Worm (Caenorhabditis elegans): ENCODE results near the gene R11D1.7.

R11D1.7 gene

DNA sequence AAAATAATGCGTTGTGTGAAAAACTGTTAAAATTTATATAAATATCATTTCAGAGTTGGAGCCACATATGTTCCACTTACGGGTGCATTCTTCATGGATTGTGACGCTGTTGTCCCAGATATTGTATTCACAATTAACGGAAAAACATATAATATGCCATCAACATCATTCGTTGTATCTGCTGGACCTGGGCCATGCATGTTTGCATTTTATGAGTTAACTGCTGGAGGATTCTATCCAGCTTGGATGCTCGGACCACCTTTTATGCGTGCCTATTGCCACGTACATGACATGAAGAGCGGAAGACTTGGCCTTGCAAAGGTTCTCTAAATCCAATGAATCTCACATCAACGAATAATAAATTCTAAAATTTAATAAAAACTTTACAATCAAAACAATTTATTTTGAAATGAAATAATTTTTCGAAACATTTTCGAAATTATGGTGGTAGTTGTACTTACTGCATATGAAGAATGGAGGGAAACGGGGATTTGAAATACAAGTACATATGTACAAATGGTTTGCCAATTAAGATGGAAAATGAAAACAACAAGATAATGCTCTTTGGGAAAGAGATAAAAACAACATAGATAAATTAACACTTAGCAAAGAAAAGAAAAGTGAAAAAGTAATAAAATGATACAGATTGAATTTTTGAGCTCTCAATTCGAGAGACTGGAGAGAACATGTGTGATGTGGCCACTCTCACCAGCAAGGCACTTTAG is 24.1 kb downstream of the R11D1.7 start:
- peak; percentile 12 for TF ChIP-seq pqm-1 (tag; optimal IDR thresholded peaks at IDR 0.05)
- no peak for TF ChIP-seq nhr-47 (tag; optimal IDR thresholded peaks at IDR 0.05)
- TF ChIP-seq efl-1 (optimal IDR thresholded peaks at IDR 0.05) = no peak
- no peak for TF ChIP-seq efl-1 (GFP tag; optimal IDR thresholded peaks at IDR 0.05 in 1 of 2)
- TF ChIP-seq lin-14 (GFP tag; optimal IDR thresholded peaks at IDR 0.05) = no peak
- TF ChIP-seq tlp-1 (tag; optimal IDR thresholded peaks at IDR 0.05) = no peak
- TF ChIP-seq lin-13 (GFP tag; optimal IDR thresholded peaks at IDR 0.05) = no peak
- TF ChIP-seq elt-2 (tag; optimal IDR thresholded peaks at IDR 0.05) = peak; percentile 28
- no peak for TF ChIP-seq fos-1 (tag; optimal IDR thresholded peaks at IDR 0.05)

DNA sequence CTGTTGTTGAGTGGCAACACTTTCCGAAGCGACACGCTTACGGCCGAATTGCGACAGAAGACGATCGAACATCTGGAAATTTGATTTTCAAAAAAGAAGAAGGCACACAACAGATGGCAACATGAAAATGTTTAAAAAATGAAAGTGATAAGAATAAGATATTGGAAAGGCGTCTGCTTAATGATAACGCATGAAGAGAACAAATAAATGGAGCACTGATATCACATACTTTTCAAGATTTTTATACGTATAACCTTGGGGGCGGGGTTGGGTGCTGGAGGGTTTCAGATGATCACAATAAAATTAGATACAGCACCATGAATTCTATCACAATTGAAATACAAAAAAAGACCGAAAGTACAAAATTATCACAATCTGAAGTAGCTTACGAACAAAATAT is 25.2 kb downstream of the R11D1.7 start, which contains the start of gene C15C8.7:
Gene C15C8.7 (minus strand): TSS at position 72 of the 400 bp plus-strand sequence.
- TF ChIP-seq pqm-1 (tag; optimal IDR thresholded peaks at IDR 0.05) = peak; percentile 52
- no peak for TF ChIP-seq nhr-47 (tag; optimal IDR thresholded peaks at IDR 0.05)
- no peak for TF ChIP-seq hpl-2 (GFP tag; optimal IDR thresholded peaks at IDR 0.05)
- no peak for TF ChIP-seq egl-27 (tag; optimal IDR thresholded peaks at IDR 0.05)
- TF ChIP-seq elt-2 (tag; optimal IDR thresholded peaks at IDR 0.05) = peak; percentile 75

DNA sequence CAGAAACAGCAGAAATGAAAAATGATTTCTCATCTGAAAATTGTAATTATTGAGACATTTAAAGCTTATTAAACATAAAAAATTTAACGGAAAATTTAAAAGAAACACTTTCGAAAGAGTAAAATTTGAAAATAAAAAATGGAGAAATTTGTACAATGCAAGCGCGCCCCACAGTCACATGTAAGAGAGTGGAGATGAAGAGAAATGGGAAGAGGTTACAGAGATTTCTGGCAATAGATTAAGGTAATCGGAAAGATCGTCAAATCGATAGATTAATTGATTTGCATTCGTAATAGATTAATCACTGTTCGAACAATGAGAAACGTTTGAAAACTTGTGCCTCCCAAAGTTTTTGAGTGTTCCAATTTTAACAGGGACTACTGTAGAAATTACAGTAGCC is 27.6 kb downstream of the R11D1.7 start, which contains the start of gene C15C8.4:
Gene C15C8.4 (minus strand): TSS at position 33 of the 400 bp plus-strand sequence.
- no peak for TF ChIP-seq isw-1 (GFP tag; IDR thresholded peaks at IDR 0.05)
- no peak for TF ChIP-seq elt-2 (tag; optimal IDR thresholded peaks at IDR 0.05)
- TF ChIP-seq blmp-1 (tag; optimal IDR thresholded peaks at IDR 0.05) = peak; percentile 74
- no peak for TF ChIP-seq fos-1 (tag; optimal IDR thresholded peaks at IDR 0.05)
- no peak for TF ChIP-seq sox-4 (tag; optimal IDR thresholded peaks at IDR 0.05)
- no peak for TF ChIP-seq nhr-84 (tag; optimal IDR thresholded peaks at IDR 0.05)
- TF ChIP-seq vab-15 (tag; optimal IDR thresholded peaks at IDR 0.05) = no peak
- no peak for TF ChIP-seq nhr-71 (tag; optimal IDR thresholded peaks at IDR 0.05)
- TF ChIP-seq mep-1 (tag; optimal IDR thresholded peaks at IDR 0.05) = peak; percentile 37
- peak; percentile 9 for TF ChIP-seq lin-13 (GFP tag; optimal IDR thresholded peaks at IDR 0.05)
- no peak for TF ChIP-seq egl-27 (tag; optimal IDR thresholded peaks at IDR 0.05)
- no peak for TF ChIP-seq unc-62 (GFP tag; optimal IDR thresholded peaks at IDR 0.05)
- no peak for TF ChIP-seq unc-130 (tag; optimal IDR thresholded peaks at IDR 0.05)
- TF ChIP-seq F16B12.6 (tag; optimal IDR thresholded peaks at IDR 0.05) = no peak
- TF ChIP-seq lsy-2 (tag; optimal IDR thresholded peaks at IDR 0.05) = peak in 1 of 2 experiments; percentile 50
- peak; percentile 15 to 20 for TF ChIP-seq efl-1 (optimal IDR thresholded peaks at IDR 0.05)
- peak; percentile 12 to 85 for TF ChIP-seq efl-1 (GFP tag; optimal IDR thresholded peaks at IDR 0.05 in 1 of 2)
- TF ChIP-seq rnt-1 (tag; optimal IDR thresholded peaks at IDR 0.05) = peak; percentile 12
- TF ChIP-seq dpl-1 (GFP tag; optimal IDR thresholded peaks at IDR 0.05) = peak in 1 of 3 experiments; percentile 40
- no peak for TF ChIP-seq aha-1 (tag; optimal IDR thresholded peaks at IDR 0.05)
- TF ChIP-seq grh-1 (GFP tag; IDR thresholded peaks at IDR 0.05) = no peak

DNA sequence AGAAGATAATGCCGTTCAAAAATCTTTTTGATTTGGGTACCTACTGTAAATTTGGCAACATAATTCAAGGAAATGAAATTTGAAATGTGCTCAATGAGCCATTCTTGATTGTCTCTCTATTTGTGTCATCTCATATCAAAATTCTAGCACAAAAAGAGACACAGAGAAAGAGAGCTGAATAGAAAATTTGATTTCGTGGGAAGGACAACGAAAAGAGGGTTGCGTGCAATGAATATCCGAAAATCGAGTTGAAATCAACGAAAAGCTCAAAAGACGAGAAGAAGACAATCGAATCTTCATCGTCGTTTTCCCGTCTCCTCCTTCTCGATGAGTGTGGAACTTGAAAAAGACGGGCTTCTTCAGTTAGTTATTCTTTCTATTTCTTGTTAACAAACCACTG is 28.0 kb downstream of the R11D1.7 start, which contains the start of gene C15C8.5:
Gene C15C8.5 (plus strand): TSS at position 152 of the 400 bp plus-strand sequence.
- TF ChIP-seq lin-14 (GFP tag; optimal IDR thresholded peaks at IDR 0.05) (peak; percentile 36), ces-1 (GFP tag; optimal IDR thresholded peaks at IDR 0.05) (peak; percentile 43), fkh-10 (GFP tag; optimal IDR thresholded peaks at IDR 0.05) (peak; percentile 93), skn-1 (tag; optimal IDR thresholded peaks at IDR 0.05) (no peak), unc-30 (tag; optimal IDR thresholded peaks at IDR 0.05) (no peak), pag-3 (tag; optimal IDR thresholded peaks at IDR 0.05; ENCODE audit: borderline replicate concordance, insufficient read depth) (no peak), isw-1 (GFP tag; IDR thresholded peaks at IDR 0.05) (no peak; the same call in 1 of the 2 replicates), dpl-1 (GFP tag; optimal IDR thresholded peaks at IDR 0.05) (no peak), jun-1 (tag; optimal IDR thresholded peaks at IDR 0.05) (no peak), nhr-84 (tag; optimal IDR thresholded peaks at IDR 0.05) (no peak), ztf-11 (tag; optimal IDR thresholded peaks at IDR 0.05) (no peak), hlh-17 (GFP tag; optimal IDR thresholded peaks at IDR 0.05; ENCODE audit: borderline replicate concordance) (no peak)
